Worm (Caenorhabditis elegans) whole organism, L4 larva: Measurements from ENCODE around the gene str-255.

Experiments used
- D1046.2 ChIP-seq: fragments of 200-800 bp; sonication (Bioruptor generic); IDR thresholded peaks from 2 replicates; pipeline ENCODE4 v1.3.6; 2022; ENCODE audit warnings: missing genetic modification characterization, missing compliant biosample characterization
- F49E8.2 ChIP-seq: sonication (generic microtip); optimal IDR thresholded peaks from 2 replicates; lab custom pipeline; 2016; ENCODE audit warnings: missing compliant biosample characterization, mild to moderate bottlenecking, missing genetic modification characterization, borderline replicate concordance
- T20F7.1 ChIP-seq: fragments of 200-800 bp; sonication (Bioruptor generic); optimal IDR thresholded peaks from 2 replicates; lab custom pipeline; 2018; ENCODE audit warnings: mild to moderate bottlenecking, missing genetic modification characterization, missing compliant biosample characterization
- Y75B8A.6 ChIP-seq: fragments of 200-800 bp; sonication (Bioruptor generic); IDR thresholded peaks from 2 replicates; pipeline ENCODE4 v1.3.6; 2022; ENCODE audit warnings: missing genetic modification reagents, missing genetic modification characterization, missing compliant biosample characterization
- ZK546.5 ChIP-seq, 2 experiments: sonication (generic microtip); optimal IDR thresholded peaks; 2 replicates each; lab custom pipeline; 2017; ENCODE audit warnings: missing biosample characterization in 2 of 2, missing genetic modification characterization in 2 of 2
- arid-1 ChIP-seq: fragments of 200-800 bp; sonication (Bioruptor generic); conservative IDR thresholded peaks from 2 replicates; pipeline ENCODE4 v1.3.6; 2022; ENCODE audit warnings: missing genetic modification reagents, missing genetic modification characterization, missing compliant biosample characterization
- ceh-20 ChIP-seq: fragments of 200-800 bp; sonication (Bioruptor generic); IDR thresholded peaks from 2 replicates; pipeline ENCODE4 v1.3.6; 2022; ENCODE audit warnings: missing genetic modification reagents, missing genetic modification characterization, missing compliant biosample characterization
- ceh-28 ChIP-seq: fragments of 150-350 bp; optimal IDR thresholded peaks from 2 replicates; lab custom pipeline; 2014; ENCODE audit warnings: missing biosample characterization, missing genetic modification reagents, missing genetic modification characterization
- ceh-32 ChIP-seq: sonication (generic microtip); optimal IDR thresholded peaks from 2 replicates; lab custom pipeline; 2016; ENCODE audit warnings: mild to moderate bottlenecking, missing genetic modification characterization, missing compliant biosample characterization; ENCODE audit not compliant: poor library complexity
- daf-12 ChIP-seq: fragments of 150-350 bp; optimal IDR thresholded peaks from 2 replicates; lab custom pipeline; 2014; ENCODE audit warnings: missing biosample characterization, missing genetic modification reagents, missing genetic modification characterization
- daf-16 ChIP-seq, 3 experiments: sonication (generic microtip); optimal IDR thresholded peaks; 2 replicates each; lab custom pipeline; 2016 to 2017; ENCODE audit warnings: missing genetic modification characterization in 3 of 3, missing genetic modification reagents in 3 of 3, mild to moderate bottlenecking in 2 of 3, missing compliant biosample characterization in 2 of 3, missing biosample characterization in 1 of 3, moderate library complexity in 1 of 3
- dmd-6 ChIP-seq: fragments of 200-800 bp; sonication (Bioruptor generic); IDR thresholded peaks from 2 replicates; pipeline ENCODE4 v1.3.6; 2022; ENCODE audit warnings: missing genetic modification reagents, missing genetic modification characterization, missing compliant biosample characterization
- dpl-1 ChIP-seq: fragments of 150-350 bp; optimal IDR thresholded peaks from 2 replicates; lab custom pipeline; 2014; ENCODE audit warnings: missing biosample characterization, missing genetic modification reagents, missing genetic modification characterization
- duxl-1 ChIP-seq: sonication (generic microtip); optimal IDR thresholded peaks from 2 replicates; lab custom pipeline; 2016; ENCODE audit warnings: mild to moderate bottlenecking, missing genetic modification characterization, moderate library complexity, missing compliant biosample characterization; ENCODE audit not compliant: poor library complexity
- dve-1 ChIP-seq: sonication (generic microtip); optimal IDR thresholded peaks from 2 replicates; lab custom pipeline; 2017; ENCODE audit warnings: antibody characterized with exemption, mild to moderate bottlenecking, missing genetic modification characterization, missing compliant biosample characterization; ENCODE audit not compliant: insufficient read depth
- fkh-10 ChIP-seq: fragments of 150-350 bp; optimal IDR thresholded peaks from 2 replicates; lab custom pipeline; 2014; ENCODE audit warnings: missing biosample characterization, missing genetic modification reagents, missing genetic modification characterization
- hif-1 ChIP-seq, 2 experiments: sonication (generic microtip); optimal IDR thresholded peaks; 2 replicates each; lab custom pipeline; 2016 to 2017; ENCODE audit warnings: missing compliant biosample characterization in 2 of 2, missing genetic modification characterization in 2 of 2, missing genetic modification reagents in 2 of 2, missing genotype in 2 of 2, mild to moderate bottlenecking in 1 of 2
- hlh-11 ChIP-seq: fragments of 200-800 bp; sonication (Bioruptor generic); optimal IDR thresholded peaks from 2 replicates; lab custom pipeline; 2018; ENCODE audit warnings: mild to moderate bottlenecking, missing genetic modification characterization, missing compliant biosample characterization
- hmg-1.1 ChIP-seq: fragments of 200-800 bp; sonication (Bioruptor generic); IDR thresholded peaks from 2 replicates; pipeline ENCODE4 v1.3.6; 2022; ENCODE audit warnings: missing genetic modification reagents, missing genetic modification characterization, missing compliant biosample characterization
- lin-1 ChIP-seq: fragments of 200-800 bp; sonication (Bioruptor generic); IDR thresholded peaks from 2 replicates; pipeline ENCODE4 v1.3.6; 2022; ENCODE audit warnings: missing genetic modification reagents, missing genetic modification characterization, missing compliant biosample characterization
- lin-13 ChIP-seq: fragments of 150-350 bp; optimal IDR thresholded peaks from 2 replicates; lab custom pipeline; 2014; ENCODE audit warnings: missing biosample characterization, missing genetic modification reagents, missing genetic modification characterization
- lin-15B ChIP-seq: fragments of 150-350 bp; sonication (generic microtip); optimal IDR thresholded peaks from 3 replicates; lab custom pipeline; 2014; ENCODE audit warnings: missing biosample characterization, missing genetic modification characterization
- lin-29 ChIP-seq: fragments of 200-800 bp; sonication (Bioruptor generic); IDR thresholded peaks from 2 replicates; pipeline ENCODE4 v1.3.6; 2022; ENCODE audit warnings: missing genetic modification reagents, missing genetic modification characterization, missing compliant biosample characterization
- lin-38 ChIP-seq: fragments of 200-800 bp; sonication (Bioruptor generic); IDR thresholded peaks from 2 replicates; pipeline ENCODE4 v1.3.6; 2022; ENCODE audit warnings: missing genetic modification reagents, missing genetic modification characterization, missing compliant biosample characterization
- lsy-2 ChIP-seq, 2 experiments: fragments of 150-350 bp in 1 of 2; sonication (generic microtip) in 1 of 2; optimal IDR thresholded peaks; 2 replicates each; lab custom pipeline; 2014 to 2017; ENCODE audit warnings: missing biosample characterization in 2 of 2, missing genetic modification characterization in 2 of 2
- madf-9 ChIP-seq: fragments of 200-800 bp; sonication (Bioruptor generic); conservative IDR thresholded peaks from 2 replicates; pipeline ENCODE4 v1.3.6; 2022; ENCODE audit warnings: missing genetic modification reagents, missing genetic modification characterization, missing compliant biosample characterization
- mes-2 ChIP-seq: sonication (generic microtip); optimal IDR thresholded peaks from 2 replicates; lab custom pipeline; 2016; ENCODE audit warnings: missing genotype, mild to moderate bottlenecking, missing genetic modification characterization, missing compliant biosample characterization; ENCODE audit not compliant: poor library complexity, severe bottlenecking
- mxl-2 ChIP-seq: fragments of 200-800 bp; sonication (Bioruptor generic); conservative IDR thresholded peaks from 2 replicates; pipeline ENCODE4 v1.3.6; 2022; ENCODE audit warnings: missing genetic modification reagents, missing genetic modification characterization, missing compliant biosample characterization
- nhr-10 ChIP-seq: fragments of 150-350 bp; optimal IDR thresholded peaks from 2 replicates; lab custom pipeline; 2014; ENCODE audit warnings: missing biosample characterization, missing genetic modification characterization
- nhr-102 ChIP-seq: sonication (generic microtip); optimal IDR thresholded peaks from 2 replicates; lab custom pipeline; 2016; ENCODE audit warnings: mild to moderate bottlenecking, missing genetic modification characterization, moderate library complexity, missing compliant biosample characterization
- nhr-11 ChIP-seq: fragments of 150-350 bp; optimal IDR thresholded peaks from 2 replicates; lab custom pipeline; 2014; ENCODE audit warnings: missing biosample characterization, missing genetic modification characterization
- nhr-111 ChIP-seq: fragments of 200-800 bp; sonication (Bioruptor generic); optimal IDR thresholded peaks from 2 replicates; lab custom pipeline; 2018; ENCODE audit warnings: mild to moderate bottlenecking, missing genetic modification characterization, missing compliant biosample characterization
- nhr-25 ChIP-seq: sonication (generic microtip); optimal IDR thresholded peaks from 2 replicates; lab custom pipeline; 2017; ENCODE audit warnings: missing genetic modification characterization, mild to moderate bottlenecking, missing compliant biosample characterization, antibody characterized with exemption, moderate library complexity, borderline replicate concordance; ENCODE audit not compliant: insufficient read depth
- nhr-28 ChIP-seq: fragments of 150-350 bp; optimal IDR thresholded peaks from 2 replicates; lab custom pipeline; 2014; ENCODE audit warnings: missing biosample characterization, missing genetic modification characterization
- nhr-41 ChIP-seq: fragments of 200-800 bp; sonication (Bioruptor generic); IDR thresholded peaks from 2 replicates; pipeline ENCODE4 v1.3.6; 2022; ENCODE audit warnings: missing genetic modification reagents, missing genetic modification characterization, missing compliant biosample characterization
- nhr-42 ChIP-seq: fragments of 200-800 bp; sonication (Bioruptor generic); IDR thresholded peaks from 2 replicates; pipeline ENCODE4 v1.3.6; 2022; ENCODE audit warnings: missing genetic modification characterization, missing compliant biosample characterization
- php-3 ChIP-seq: fragments of 200-800 bp; sonication (Bioruptor generic); IDR thresholded peaks from 2 replicates; pipeline ENCODE4 v1.3.6; 2022; ENCODE audit warnings: missing genetic modification reagents, missing genetic modification characterization, missing compliant biosample characterization
- pqm-1 ChIP-seq: sonication (generic microtip); optimal IDR thresholded peaks from 2 replicates; lab custom pipeline; 2017; ENCODE audit warnings: missing biosample characterization, missing genetic modification characterization
- rbr-2 ChIP-seq: sonication (generic microtip); optimal IDR thresholded peaks from 2 replicates; lab custom pipeline; 2016; ENCODE audit warnings: missing genotype, missing genetic modification characterization, missing compliant biosample characterization
- skn-1 ChIP-seq: fragments of 150-350 bp; optimal IDR thresholded peaks from 2 replicates; lab custom pipeline; 2014; ENCODE audit warnings: missing biosample characterization, missing genetic modification characterization
- snpc-1.2 ChIP-seq: fragments of 200-800 bp; sonication (Bioruptor generic); IDR thresholded peaks from 2 replicates; pipeline ENCODE4 v1.3.6; 2022; ENCODE audit warnings: missing genetic modification reagents, missing genetic modification characterization, missing compliant biosample characterization
- tra-1 ChIP-seq: fragments of 200-800 bp; sonication (Bioruptor generic); IDR thresholded peaks from 2 replicates; pipeline ENCODE4 v1.3.6; 2022; ENCODE audit warnings: missing genetic modification reagents, missing genetic modification characterization, missing compliant biosample characterization
- zip-2 ChIP-seq: fragments of 150-350 bp; optimal IDR thresholded peaks from 2 replicates; lab custom pipeline; 2014; ENCODE audit warnings: missing biosample characterization, missing genetic modification characterization

str-255 gene

DNA sequence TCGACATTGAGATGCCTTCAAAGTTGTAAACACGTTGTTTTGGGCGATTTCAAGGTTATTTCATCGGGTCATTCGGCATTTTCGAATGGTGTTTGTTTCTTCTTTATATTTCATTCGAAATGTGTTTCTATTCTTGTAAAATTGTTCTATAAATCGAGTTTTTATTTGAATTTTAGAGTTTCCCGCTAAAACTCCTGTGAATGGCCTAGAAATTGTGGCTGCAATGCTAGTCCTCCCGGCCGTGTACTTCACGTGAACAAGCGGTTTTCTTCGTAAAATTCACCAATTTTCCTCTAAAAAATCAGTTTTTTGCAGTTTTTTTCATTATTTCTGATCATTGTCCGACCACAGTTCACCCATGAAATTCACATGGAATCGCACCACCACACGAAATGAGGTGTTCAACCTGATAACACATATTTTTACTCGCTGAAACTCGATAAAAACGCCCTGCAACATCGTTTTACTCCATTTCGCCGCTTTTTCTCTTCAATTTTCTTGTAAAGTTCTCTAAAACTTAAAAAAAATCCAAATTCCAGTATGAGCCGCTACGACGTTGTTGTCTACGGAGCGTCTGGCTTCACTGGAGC, 36.5 kb downstream of the str-255 start, which contains the start of gene ldp-1 (continued):
- TF ChIP-seq tra-1 (no peak), nhr-10 (tag; lab: Kevin White, UChicago) (no peak), nhr-11 (tag; lab: Kevin White, UChicago) (no peak), ceh-32 (tag; lab: Kevin White, UChicago) (no peak), hif-1 (tag; optimal IDR thresholded peaks at IDR 0.05; lab: Kevin White, UChicago) (peak in 1 of 2 experiments; percentile 78), lin-29 (GFP tag; lab: Robert Waterston, UW) (no peak), zip-2 (tag; lab: Kevin White, UChicago) (no peak)

DNA sequence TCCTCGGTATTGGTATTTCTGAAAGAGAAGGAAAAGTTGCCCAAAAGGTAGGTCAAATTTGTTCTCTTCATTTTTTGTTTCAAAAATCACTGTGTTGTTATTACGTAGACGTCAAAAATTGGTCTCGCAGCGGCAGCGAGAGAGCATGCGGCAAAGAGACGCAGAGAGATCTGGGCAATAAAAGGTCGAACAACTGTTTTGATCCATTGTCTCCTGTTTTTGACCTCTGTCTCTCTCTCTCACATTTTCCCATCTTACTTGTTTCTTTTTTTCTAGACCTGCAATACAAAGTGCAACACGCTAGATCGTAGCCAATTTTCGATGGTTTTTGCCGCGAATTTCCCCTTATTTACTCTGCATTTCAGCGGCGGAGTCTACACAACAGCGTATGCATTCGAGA, 37.1 kb downstream of the str-255 start:
- TF ChIP-seq ZK546.5 (tag; optimal IDR thresholded peaks at IDR 0.05; lab: Kevin White, UChicago) (no peak), fkh-10 (no peak), dmd-6 (GFP tag; lab: Robert Waterston, UW) (peak; percentile 19; the same call in 1 of the 2 replicates), tra-1 (no peak), T20F7.1 (GFP tag; lab: Kevin White, UChicago) (no peak), snpc-1.2 (GFP tag; lab: Robert Waterston, UW) (no peak), lin-1 (GFP tag; lab: Robert Waterston, UW) (0 out of 2 replicates have a peak, but pooled peaks have one; percentile 13), ceh-32 (tag; lab: Kevin White, UChicago) (no peak), madf-9 (GFP tag; lab: Robert Waterston, UW) (no peak), daf-16 (GFP tag; optimal IDR thresholded peaks at IDR 0.05; lab: Kevin White, UChicago) (no peak), daf-16 (tag; optimal IDR thresholded peaks at IDR 0.05; lab: Kevin White, UChicago) (peak; percentile 82), lin-38 (GFP tag; lab: Robert Waterston, UW) (no peak), D1046.2 (GFP tag; lab: Robert Waterston, UW) (no peak), hmg-1.1 (GFP tag; lab: Robert Waterston, UW) (no peak), skn-1 (tag; lab: Kevin White, UChicago) (no peak), ceh-28 (tag; lab: Kevin White, UChicago) (peak; percentile 13), dpl-1 (GFP tag; lab: Kevin White, UChicago) (no peak), nhr-28 (tag; lab: Kevin White, UChicago) (peak; percentile 7)

DNA sequence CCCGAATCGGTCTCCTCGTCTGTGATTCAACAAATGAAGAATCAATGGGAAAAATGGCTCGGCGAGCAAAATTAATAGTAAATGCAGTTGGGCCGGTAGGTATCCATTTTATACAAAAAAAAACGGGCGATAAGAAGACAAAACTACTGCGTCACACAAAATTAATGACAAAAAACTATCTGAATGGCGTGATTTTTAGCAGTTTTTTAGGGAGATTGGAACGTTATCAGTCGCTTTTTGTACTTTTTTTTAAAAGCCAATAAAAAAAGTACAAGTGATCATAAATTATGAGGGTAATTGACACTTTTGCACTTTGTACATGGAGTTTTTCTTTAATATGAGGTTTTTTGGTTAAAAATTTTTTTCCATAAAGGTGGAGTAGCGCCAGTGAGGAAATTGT, 40.5 kb downstream of the str-255 start:
- TF ChIP-seq Y75B8A.6 (GFP tag; lab: Robert Waterston, UW) (no peak), pqm-1 (tag; lab: Kevin White, UChicago) (peak; percentile 72), mxl-2 (GFP tag; lab: Robert Waterston, UW) (no peak), lin-1 (GFP tag; lab: Robert Waterston, UW) (no peak), snpc-1.2 (GFP tag; lab: Robert Waterston, UW) (no peak), nhr-28 (tag; lab: Kevin White, UChicago) (peak; percentile 1), skn-1 (tag; lab: Kevin White, UChicago) (no peak), daf-16 (GFP tag; optimal IDR thresholded peaks at IDR 0.05; lab: Kevin White, UChicago) (no peak), daf-16 (tag; optimal IDR thresholded peaks at IDR 0.05; lab: Kevin White, UChicago) (peak; percentile 10), nhr-41 (GFP tag; lab: Robert Waterston, UW) (no peak), hlh-11 (tag; lab: Kevin White, UChicago) (peak; percentile 39), ceh-32 (tag; lab: Kevin White, UChicago) (no peak), duxl-1 (no peak), tra-1 (peak; percentile 78), nhr-25 (tag; lab: Kevin White, UChicago) (no peak), nhr-111 (GFP tag; lab: Kevin White, UChicago) (no peak), ceh-20 (peak; percentile 83), F49E8.2 (no peak), daf-12 (no peak), rbr-2 (tag; lab: Kevin White, UChicago) (no peak), lsy-2 (tag; optimal IDR thresholded peaks at IDR 0.05; lab: Kevin White, UChicago) (no peak), php-3 (GFP tag; lab: Robert Waterston, UW) (peak; percentile 94), dmd-6 (GFP tag; lab: Robert Waterston, UW) (peak; percentile 86), nhr-102 (tag; lab: Kevin White, UChicago) (no peak), arid-1 (GFP tag; lab: Robert Waterston, UW) (no peak), lin-15B (tag; lab: Kevin White, UChicago) (no peak), mes-2 (tag; lab: Kevin White, UChicago) (no peak), lin-13 (GFP tag; lab: Kevin White, UChicago) (no peak), nhr-42 (no peak), hif-1 (tag; optimal IDR thresholded peaks at IDR 0.05; lab: Kevin White, UChicago) (no peak), dve-1 (peak; percentile 51)
